Fruit fly (Drosophila melanogaster): ENCODE data around the gene CG3652.

Gene CG3652

DNA sequence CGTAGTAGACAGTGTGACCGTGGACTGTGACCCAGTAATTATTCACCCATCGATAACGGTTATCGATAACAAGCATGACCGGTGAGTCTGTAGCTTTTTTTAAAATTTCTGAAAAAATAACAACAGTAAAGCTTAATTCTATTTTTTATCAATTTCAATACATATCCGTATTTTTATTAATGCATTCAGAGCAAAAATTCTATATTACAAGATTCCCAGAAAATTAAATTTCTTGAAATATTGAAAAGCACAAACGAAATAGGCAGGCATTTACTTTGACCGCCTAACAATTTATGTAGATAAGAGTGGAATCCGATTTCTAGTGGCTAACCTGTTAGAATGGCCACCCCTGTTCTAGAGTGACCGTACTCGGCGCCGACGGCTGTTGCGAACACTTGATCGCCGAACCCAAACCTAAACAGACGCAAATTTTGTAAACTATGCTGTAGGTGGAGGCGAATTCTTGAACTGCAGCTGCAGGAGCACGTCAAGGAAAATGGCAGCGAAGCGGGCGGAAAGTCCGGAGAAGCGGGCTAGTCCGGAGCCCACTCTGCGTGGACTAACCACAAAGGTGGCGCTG, at the start of gene CG3652:
Gene CG3652 (minus strand): TSS at position 35 of the 580 bp plus-strand sequence.
- TF ChIP-seq CG7045 (GFP tag; optimal IDR thresholded peaks at IDR 0.05), result no peak
- TF ChIP-seq CG33017 (tag; optimal IDR thresholded peaks at IDR 0.05), result no peak
- no peak for TF ChIP-seq kay (GFP tag; ENCODE audit: borderline replicate concordance)
- TF ChIP-seq bab1 (GFP tag; optimal IDR thresholded peaks at IDR 0.05), result peak; percentile 5
- TF ChIP-seq Hr96 (GFP tag; optimal IDR thresholded peaks at IDR 0.05), result peak; percentile 68
- no peak for TF ChIP-seq CG12768 (GFP tag; optimal IDR thresholded peaks at IDR 0.05)
- TF ChIP-seq pad (GFP tag; optimal IDR thresholded peaks at IDR 0.05), result no peak
- no peak for TF ChIP-seq cnc (optimal IDR thresholded peaks at IDR 0.05)
- TF ChIP-seq CG11617 (GFP tag; optimal IDR thresholded peaks at IDR 0.05), result peak; percentile 43
- peak; percentile 72 for TF ChIP-seq toe (GFP tag; optimal IDR thresholded peaks at IDR 0.05)
- TF ChIP-seq ovo (GFP tag; optimal IDR thresholded peaks at IDR 0.05), result no peak
- no peak for TF ChIP-seq Clk (GFP tag; optimal IDR thresholded peaks at IDR 0.05)
- no peak for TF ChIP-seq CG7101 (tag; optimal IDR thresholded peaks at IDR 0.05)
- TF ChIP-seq cic (GFP tag; optimal IDR thresholded peaks at IDR 0.05), result no peak
- TF ChIP-seq CG14711 (tag; optimal IDR thresholded peaks at IDR 0.05), result peak; percentile 33
- TF ChIP-seq CG5204 (GFP tag; optimal IDR thresholded peaks at IDR 0.05), result peak; percentile 62
- peak; percentile 53 for TF ChIP-seq tj (GFP tag; optimal IDR thresholded peaks at IDR 0.05)
- no peak for TF ChIP-seq Crg-1 (GFP tag; optimal IDR thresholded peaks at IDR 0.05)
- TF ChIP-seq Mnt (GFP tag; optimal IDR thresholded peaks at IDR 0.05), result no peak
- TF ChIP-seq CG1620 (GFP tag; optimal IDR thresholded peaks at IDR 0.05), result peak; percentile 7

DNA sequence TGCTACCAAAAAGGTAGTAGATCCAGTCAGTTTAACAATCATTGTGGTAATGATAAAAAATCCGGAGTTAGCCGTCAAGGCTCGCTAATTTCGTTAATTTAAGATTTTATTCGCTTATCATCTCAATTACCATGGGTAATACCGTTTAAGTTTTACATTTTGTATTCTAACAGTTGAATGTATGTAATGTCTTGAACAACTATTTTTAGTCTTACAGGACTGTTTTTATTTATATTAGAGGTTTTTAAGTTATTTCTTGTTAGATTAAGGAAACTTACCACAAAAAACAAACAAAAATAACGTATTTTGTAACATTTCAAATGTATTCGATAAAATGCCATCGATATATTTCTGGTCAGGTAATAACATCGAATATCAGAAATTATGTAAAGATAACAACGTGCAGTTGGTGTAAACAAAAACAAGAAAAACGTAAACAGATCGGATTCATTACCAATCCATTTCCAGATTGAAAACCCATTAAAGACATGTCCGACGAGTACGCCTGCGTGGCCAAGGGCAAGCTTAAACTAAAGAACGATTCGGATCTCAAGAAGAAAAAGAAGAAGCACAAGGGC, 48.4 kb upstream of the CG3652 start, which contains the start of the genes Sfp24F and CG15432:
Gene Sfp24F (minus strand): TSS at position 51 of the 578 bp plus-strand sequence.
Gene CG15432 (plus strand): TSS at position 311 of the 578 bp plus-strand sequence.
- TF ChIP-seq ovo (GFP tag; optimal IDR thresholded peaks at IDR 0.05), result no peak
- peak; percentile 9 for TF ChIP-seq bab1 (GFP tag; optimal IDR thresholded peaks at IDR 0.05)

DNA sequence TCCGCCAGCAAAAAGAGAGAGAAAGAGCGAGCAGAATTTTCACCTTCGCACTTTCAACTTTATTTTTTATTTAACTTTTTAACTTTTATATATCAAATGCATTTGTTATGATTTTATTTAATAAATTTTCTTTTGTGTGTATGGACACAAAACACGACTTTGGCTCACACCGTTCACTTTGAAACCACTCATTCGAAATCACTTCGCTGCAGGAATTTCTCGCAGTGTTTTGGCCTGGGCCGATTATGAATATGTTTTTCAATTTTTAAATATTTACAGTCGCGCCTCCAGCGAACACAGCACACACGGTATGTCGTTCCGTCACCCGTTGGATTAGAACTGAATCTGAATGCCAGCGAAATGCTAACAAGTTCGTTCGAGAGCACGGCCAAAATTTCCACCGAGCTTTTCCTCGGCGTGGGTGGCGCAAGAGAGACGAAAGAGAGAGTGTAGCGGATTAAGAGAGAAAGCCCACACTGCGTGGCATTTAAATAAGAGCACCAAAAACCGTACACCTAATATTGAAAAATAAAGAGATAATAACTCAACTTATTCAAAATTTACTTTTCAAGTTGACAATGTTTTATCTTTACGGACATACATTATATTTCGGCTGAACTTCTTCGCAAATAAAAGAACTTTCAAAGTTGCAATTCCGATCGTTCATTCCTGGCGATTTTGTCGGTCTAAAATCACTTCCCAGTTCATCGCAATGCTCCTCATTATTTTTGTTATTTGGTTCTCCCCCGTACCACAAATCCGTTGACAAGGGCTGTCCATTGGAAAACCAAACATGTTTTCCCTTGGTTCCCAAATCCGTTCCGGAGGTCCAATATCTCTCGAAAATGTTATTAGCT, 47.4 kb upstream of the CG3652 start, which contains the start of gene CG15431:
Gene CG15431 (minus strand): TSS at position 402 of the 857 bp plus-strand sequence.
- TF ChIP-seq CG11617 (GFP tag; optimal IDR thresholded peaks at IDR 0.05), result peak; percentile 25
- TF ChIP-seq CG7045 (GFP tag; optimal IDR thresholded peaks at IDR 0.05), result peak; percentile 29
- peak; percentile 5 for TF ChIP-seq CG33017 (tag; optimal IDR thresholded peaks at IDR 0.05)
- no peak for TF ChIP-seq CG12768 (GFP tag; optimal IDR thresholded peaks at IDR 0.05)
- TF ChIP-seq ovo (GFP tag; optimal IDR thresholded peaks at IDR 0.05), result no peak
- no peak for TF ChIP-seq CG5204 (GFP tag; optimal IDR thresholded peaks at IDR 0.05)

DNA sequence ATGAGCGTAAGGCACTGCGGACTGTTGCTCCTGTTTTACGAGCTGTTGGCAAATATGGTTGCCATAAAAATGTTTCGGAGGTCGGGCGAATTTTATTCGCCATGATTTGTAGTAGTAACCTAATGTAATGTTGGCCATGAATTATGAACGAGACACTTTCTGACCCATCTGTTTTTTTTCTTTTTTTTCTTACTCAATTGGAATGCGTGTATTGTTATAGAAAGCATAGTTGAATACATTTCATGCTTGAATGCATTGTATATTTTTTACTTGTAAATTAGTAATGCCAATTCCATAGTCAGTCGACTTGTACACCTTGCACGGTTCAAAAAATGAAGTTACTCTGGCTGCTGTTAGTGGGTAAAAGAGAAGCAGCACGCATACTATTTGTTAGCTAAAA, 43.8 kb upstream of the CG3652 start, which contains the start of gene CG43056:
Gene CG43056 (plus strand): TSS at position 301 of the 400 bp plus-strand sequence.
- TF ChIP-seq Clk (GFP tag; optimal IDR thresholded peaks at IDR 0.05) (no peak), tj (GFP tag; optimal IDR thresholded peaks at IDR 0.05) (no peak), Crg-1 (GFP tag; optimal IDR thresholded peaks at IDR 0.05) (no peak)

DNA sequence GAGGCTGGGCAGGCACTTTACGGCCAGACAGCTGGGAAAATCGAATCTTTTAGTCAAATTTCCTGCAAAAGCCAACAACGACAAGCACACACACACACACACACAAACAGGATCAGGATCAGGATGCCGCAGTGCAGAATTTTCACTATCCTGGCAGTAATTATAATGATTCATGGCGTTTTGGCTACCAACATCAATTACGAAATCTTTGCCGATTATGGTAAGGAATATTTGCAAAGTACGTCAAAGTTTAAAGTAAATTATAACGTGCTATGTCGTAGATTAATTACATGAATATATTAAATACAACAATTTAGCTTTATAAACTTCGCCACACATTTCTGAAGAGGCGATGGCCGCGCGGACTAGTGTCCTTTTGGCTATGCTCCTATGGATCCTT, 39.9 kb upstream of the CG3652 start, which contains the start of the genes CG34177 and CG34178:
Gene CG34177 (plus strand): TSS at position 301 of the 400 bp plus-strand sequence.
Gene CG34178 (plus strand): TSS at position 301 of the 400 bp plus-strand sequence.
- no peak for TF ChIP-seq CG7045 (GFP tag; optimal IDR thresholded peaks at IDR 0.05)

DNA sequence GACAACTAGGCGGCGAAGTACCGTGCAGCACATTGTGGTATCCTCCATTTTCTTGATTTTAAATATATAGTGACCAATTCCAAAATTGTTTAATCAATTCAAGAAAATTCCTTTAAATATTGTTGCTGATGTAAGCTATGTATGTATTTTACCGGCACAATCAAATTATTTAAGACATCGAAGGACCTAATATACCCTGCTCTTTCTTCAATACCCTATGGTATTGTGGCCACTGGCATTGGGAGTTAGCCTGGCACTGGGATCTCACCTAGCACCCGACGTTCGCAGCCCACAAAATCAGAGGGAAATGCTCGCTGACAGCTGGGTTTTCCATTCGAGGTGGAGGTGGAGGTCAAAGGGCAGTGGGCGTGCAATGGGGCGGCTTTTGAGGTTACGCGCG, 28.5 kb upstream of the CG3652 start:
- no peak for TF ChIP-seq CG7101 (tag; optimal IDR thresholded peaks at IDR 0.05)
- no peak for TF ChIP-seq CG11617 (GFP tag; optimal IDR thresholded peaks at IDR 0.05)
- TF ChIP-seq tj (GFP tag; optimal IDR thresholded peaks at IDR 0.05), result no peak
- TF ChIP-seq CG14711 (tag; optimal IDR thresholded peaks at IDR 0.05), result no peak
- TF ChIP-seq cnc (optimal IDR thresholded peaks at IDR 0.05), result no peak
- TF ChIP-seq bab1 (GFP tag; optimal IDR thresholded peaks at IDR 0.05), result no peak
- no peak for TF ChIP-seq Crg-1 (GFP tag; optimal IDR thresholded peaks at IDR 0.05)
- TF ChIP-seq CG7045 (GFP tag; optimal IDR thresholded peaks at IDR 0.05), result no peak
- no peak for TF ChIP-seq toe (GFP tag; optimal IDR thresholded peaks at IDR 0.05)
- TF ChIP-seq CG1620 (GFP tag; optimal IDR thresholded peaks at IDR 0.05), result no peak
- TF ChIP-seq kay (GFP tag; ENCODE audit: borderline replicate concordance), result no peak
- TF ChIP-seq Clk (GFP tag; optimal IDR thresholded peaks at IDR 0.05), result no peak
- TF ChIP-seq Hr96 (GFP tag; optimal IDR thresholded peaks at IDR 0.05), result no peak
- no peak for TF ChIP-seq pad (GFP tag; optimal IDR thresholded peaks at IDR 0.05)
- TF ChIP-seq Mnt (GFP tag; optimal IDR thresholded peaks at IDR 0.05), result no peak
- TF ChIP-seq ovo (GFP tag; optimal IDR thresholded peaks at IDR 0.05), result no peak
